Worm (Caenorhabditis elegans) whole organism, mixed stage, embryonic: ENCODE data around the gene C03B1.17.

ENCODE experiments used
- blmp-1 ChIP-seq: fragments of 150-350 bp; optimal IDR thresholded peaks from 2 replicates; lab custom pipeline; 2014; ENCODE audit warnings: missing biosample characterization, missing genetic modification characterization
- drap-1 ChIP-seq: fragments of 200-800 bp; sonication (Bioruptor generic); optimal IDR thresholded peaks from 3 replicates; lab custom pipeline; 2018; ENCODE audit warnings: mild to moderate bottlenecking, missing genetic modification characterization, missing compliant biosample characterization
- elt-1 ChIP-seq: sonication (generic microtip); optimal IDR thresholded peaks from 2 replicates; lab custom pipeline; 2017; ENCODE audit warnings: missing genetic modification characterization, mild to moderate bottlenecking, missing compliant biosample characterization, antibody characterized with exemption, moderate library complexity, borderline replicate concordance; ENCODE audit not compliant: insufficient read depth
- elt-3 ChIP-seq: fragments of 150-350 bp; optimal IDR thresholded peaks from 2 replicates; lab custom pipeline; 2014; ENCODE audit warnings: missing biosample characterization, missing genetic modification characterization
- lsy-2 ChIP-seq: fragments of 150-350 bp; optimal IDR thresholded peaks from 2 replicates; lab custom pipeline; 2014; ENCODE audit warnings: missing biosample characterization, missing genetic modification characterization
- mep-1 ChIP-seq: fragments of 150-350 bp; optimal IDR thresholded peaks from 2 replicates; lab custom pipeline; 2017; ENCODE audit warnings: missing biosample characterization, missing genetic modification reagents, missing genetic modification characterization, inconsistent platforms
- nhr-237 ChIP-seq: fragments of 150-350 bp; optimal IDR thresholded peaks from 2 replicates; lab custom pipeline; 2014; ENCODE audit warnings: missing biosample characterization, missing genetic modification characterization
- snpc-4 ChIP-seq: fragments of 150-350 bp; optimal IDR thresholded peaks from 2 replicates; lab custom pipeline; 2014; ENCODE audit warnings: missing biosample characterization, missing genetic modification characterization
- unc-39 ChIP-seq: fragments of 150-350 bp; optimal IDR thresholded peaks from 2 replicates; lab custom pipeline; 2014; ENCODE audit warnings: missing biosample characterization, missing genetic modification characterization

- no peak for TF ChIP-seq drap-1 (GFP tag; lab: Kevin White, UChicago)
- TF ChIP-seq elt-1 (tag; lab: Kevin White, UChicago), result no peak
- no peak for TF ChIP-seq snpc-4
- no peak for TF ChIP-seq elt-3 (tag; lab: Kevin White, UChicago)
- no peak for TF ChIP-seq mep-1
- TF ChIP-seq unc-39 (tag; lab: Kevin White, UChicago), result no peak
- no peak for TF ChIP-seq nhr-237 (tag; lab: Kevin White, UChicago)
- TF ChIP-seq lsy-2 (tag; lab: Kevin White, UChicago), result no peak
- no peak for TF ChIP-seq blmp-1 (tag; lab: Kevin White, UChicago)
Observed at ce11 chrX:6416357-6417087, 43.1 kb downstream of the C03B1.17 start, which contains the start of gene T22E5.6.
